Worm (Caenorhabditis elegans): ENCODE results near the gene Y1A5A.1.

- TF ChIP-seq bed-1 (GFP tag; IDR thresholded peaks at IDR 0.05) (0 out of 2 replicates have a peak, but pooled peaks have one; percentile 63), pha-4 (tag; optimal IDR thresholded peaks at IDR 0.05) (no peak), F55B11.4 (tag; optimal IDR thresholded peaks at IDR 0.05; ENCODE audit: borderline replicate concordance, insufficient read depth) (no peak), B0261.1 (tag; optimal IDR thresholded peaks at IDR 0.05) (no peak), tlf-1 (GFP tag; optimal IDR thresholded peaks at IDR 0.05) (peak; percentile 77), rec-8 (tag; optimal IDR thresholded peaks at IDR 0.05) (no peak), ama-1 (optimal IDR thresholded peaks at IDR 0.05) (no peak), ama-1 (GFP tag; optimal IDR thresholded peaks at IDR 0.05) (peak in 1 of 2 experiments; percentile 88), Y79H2A.3 (GFP tag; conservative IDR thresholded peaks at IDR 0.05) (peak; percentile 97), T07F8.4 (tag; optimal IDR thresholded peaks at IDR 0.05) (no peak), hmg-20 (GFP tag; IDR thresholded peaks at IDR 0.05) (no peak), nhr-27 (tag; optimal IDR thresholded peaks at IDR 0.05) (no peak), Y53F4B.3 (GFP tag; IDR thresholded peaks at IDR 0.05) (no peak), unc-130 (GFP tag; optimal IDR thresholded peaks at IDR 0.05) (peak; percentile 92), xnd-1 (tag; optimal IDR thresholded peaks at IDR 0.05) (peak; percentile 49)
Measured at ce11 chrIII:4015382-4015986, 29.0 kb upstream of the Y1A5A.1 start.
